Worm (Caenorhabditis elegans) whole organism, L1 larva: Measurements from ENCODE around the gene ddx-23.

Experiments
- lin-35 ChIP-seq, 2 experiments: fragments of 150-350 bp; optimal IDR thresholded peaks; 2 replicates each; lab custom pipeline; 2014; ENCODE audit warnings: missing biosample characterization in 2 of 2, missing genetic modification characterization in 2 of 2, missing genetic modification reagents in 2 of 2
- lsy-2 ChIP-seq, 2 experiments: fragments of 150-350 bp; optimal IDR thresholded peaks; 2 replicates each; lab custom pipeline; 2014; ENCODE audit warnings: missing biosample characterization in 2 of 2, missing genetic modification characterization in 2 of 2
- mdl-1 ChIP-seq, 2 experiments: fragments of 150-350 bp; optimal IDR thresholded peaks; 2 replicates each; lab custom pipeline; 2014 to 2017; ENCODE audit warnings: missing biosample characterization in 2 of 2, missing genetic modification characterization in 2 of 2, inconsistent platforms in 1 of 2
- nhr-76 ChIP-seq: sonication (generic microtip); optimal IDR thresholded peaks from 2 replicates; lab custom pipeline; 2017; ENCODE audit warnings: missing biosample characterization, missing genetic modification characterization
- pqm-1 ChIP-seq: sonication (generic microtip); optimal IDR thresholded peaks from 3 replicates; lab custom pipeline; 2017; ENCODE audit warnings: missing biosample characterization, missing genetic modification characterization
- rnt-1 ChIP-seq: sonication (generic microtip); optimal IDR thresholded peaks from 2 replicates; lab custom pipeline; 2016; ENCODE audit warnings: mild to moderate bottlenecking, missing genetic modification characterization, moderate library complexity, missing compliant biosample characterization
- skn-1 ChIP-seq: fragments of 150-350 bp; optimal IDR thresholded peaks from 2 replicates; lab custom pipeline; 2014; ENCODE audit warnings: missing biosample characterization, missing genetic modification characterization
- snpc-4 ChIP-seq: fragments of 150-350 bp; optimal IDR thresholded peaks from 2 replicates; lab custom pipeline; 2014; ENCODE audit warnings: missing biosample characterization, missing genetic modification characterization
- xbp-1 ChIP-seq: sonication (generic microtip); optimal IDR thresholded peaks from 2 replicates; lab custom pipeline; 2016; ENCODE audit warnings: missing genetic modification characterization, missing compliant biosample characterization

ce11 chrIII:5846412-5846811, 6.7 kb downstream of the ddx-23 start:
- TF ChIP-seq lin-35 (GFP tag; optimal IDR thresholded peaks at IDR 0.05; lab: Kevin White, UChicago) (no peak), pqm-1 (tag; lab: Kevin White, UChicago) (no peak), mdl-1 (tag; optimal IDR thresholded peaks at IDR 0.05; lab: Kevin White, UChicago) (no peak), snpc-4 (tag; lab: Kevin White, UChicago) (no peak), nhr-76 (tag; lab: Kevin White, UChicago) (no peak), lsy-2 (tag; optimal IDR thresholded peaks at IDR 0.05; lab: Kevin White, UChicago) (peak in 1 of 2 experiments; percentile 5), skn-1 (tag; lab: Kevin White, UChicago) (no peak), rnt-1 (tag; lab: Kevin White, UChicago) (no peak), xbp-1 (tag; lab: Kevin White, UChicago) (no peak)
